Worm (Caenorhabditis elegans) whole organism, early embryonic: ENCODE measurements around the gene Y53F4B.17.

Experiments used
- F13C5.2 ChIP-seq: sonication (generic microtip); optimal IDR thresholded peaks from 2 replicates; lab custom pipeline; 2017; ENCODE audit warnings: mild to moderate bottlenecking, missing genetic modification characterization, inconsistent platforms, missing compliant biosample characterization
- aly-1 ChIP-seq: sonication (generic microtip); optimal IDR thresholded peaks from 2 replicates; lab custom pipeline; 2016; ENCODE audit warnings: missing genetic modification characterization, missing compliant biosample characterization
- ama-1 ChIP-seq: fragments of 150-350 bp; optimal IDR thresholded peaks from 2 replicates; lab custom pipeline; 2014
- ceh-13 ChIP-seq: fragments of 200-800 bp; sonication (Bioruptor generic); optimal IDR thresholded peaks from 2 replicates; lab custom pipeline; 2018; ENCODE audit warnings: mild to moderate bottlenecking, missing genetic modification characterization, missing compliant biosample characterization
- ceh-36 ChIP-seq: sonication (generic microtip); optimal IDR thresholded peaks from 2 replicates; lab custom pipeline; 2016; ENCODE audit warnings: missing genetic modification characterization, inconsistent platforms, missing compliant biosample characterization
- ets-7 ChIP-seq: sonication (generic microtip); optimal IDR thresholded peaks from 2 replicates; lab custom pipeline; 2016; ENCODE audit warnings: missing genotype, missing genetic modification characterization, missing compliant biosample characterization
- flt-1 ChIP-seq: fragments of 200-800 bp; sonication (Bioruptor generic); IDR thresholded peaks from 2 replicates; pipeline ENCODE4 v1.3.6; 2022; ENCODE audit warnings: missing genetic modification characterization, missing compliant biosample characterization
- hmbx-1 ChIP-seq: sonication (generic microtip); optimal IDR thresholded peaks from 2 replicates; lab custom pipeline; 2016; ENCODE audit warnings: mild to moderate bottlenecking, missing genetic modification characterization, missing compliant biosample characterization
- hmg-4 ChIP-seq: fragments of 200-800 bp; sonication (Bioruptor generic); optimal IDR thresholded peaks from 2 replicates; lab custom pipeline; 2018; ENCODE audit warnings: mild to moderate bottlenecking, missing genetic modification characterization, missing compliant biosample characterization
- scrt-1 ChIP-seq: fragments of 200-800 bp; sonication (Bioruptor generic); IDR thresholded peaks from 2 replicates; pipeline ENCODE4 v1.3.6; 2022; ENCODE audit warnings: missing genetic modification characterization, missing compliant biosample characterization
- sea-1 ChIP-seq: fragments of 200-800 bp; sonication (Bioruptor generic); conservative IDR thresholded peaks from 2 replicates; pipeline ENCODE4 v1.3.6; 2022; ENCODE audit warnings: missing genetic modification characterization, missing compliant biosample characterization
- tbx-11 ChIP-seq: fragments of 200-800 bp; sonication (Bioruptor generic); IDR thresholded peaks from 2 replicates; pipeline ENCODE4 v1.3.6; 2022; ENCODE audit warnings: missing genetic modification characterization, missing compliant biosample characterization
- tbx-37 ChIP-seq: fragments of 200-800 bp; sonication (Bioruptor generic); conservative IDR thresholded peaks from 2 replicates; pipeline ENCODE4 v1.3.6; 2022; ENCODE audit warnings: missing genetic modification reagents, missing genetic modification characterization, missing compliant biosample characterization
- tra-4 ChIP-seq: sonication (generic microtip); optimal IDR thresholded peaks from 2 replicates; lab custom pipeline; 2017; ENCODE audit warnings: missing genetic modification characterization, missing compliant biosample characterization

DNA sequence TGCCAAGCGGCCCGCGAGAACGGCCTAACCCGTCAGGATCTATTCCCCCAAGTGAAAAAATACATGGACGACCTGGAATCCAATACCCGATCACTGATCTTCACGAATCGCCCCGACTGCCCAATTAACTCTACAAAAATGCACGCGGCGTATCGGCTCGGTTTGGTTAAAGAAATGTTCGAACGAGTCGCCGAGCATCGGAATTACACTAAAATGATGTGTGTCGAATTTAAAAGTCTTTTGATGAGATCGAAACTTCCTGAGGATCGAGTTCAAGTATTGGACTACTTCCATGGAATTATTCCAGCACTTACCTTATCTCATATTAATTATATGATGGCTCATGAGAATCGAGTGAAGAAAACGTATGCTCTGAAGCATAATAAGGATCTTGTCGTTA, 48.7 kb downstream of the Y53F4B.17 start:
- TF ChIP-seq tbx-37 (GFP tag; lab: Robert Waterston, UW) (no peak), ama-1 (lab: Kevin White, UChicago) (no peak), scrt-1 (no peak), hmg-4 (GFP tag; lab: Kevin White, UChicago) (no peak), sea-1 (GFP tag; lab: Robert Waterston, UW) (no peak), ceh-36 (no peak), aly-1 (tag; lab: Kevin White, UChicago) (no peak), ceh-13 (GFP tag; lab: Kevin White, UChicago) (no peak), tbx-11 (GFP tag; lab: Robert Waterston, UW) (no peak), flt-1 (no peak), hmbx-1 (tag; lab: Kevin White, UChicago) (no peak), ets-7 (tag; lab: Kevin White, UChicago) (no peak), F13C5.2 (tag; lab: Kevin White, UChicago) (no peak), tra-4 (tag; lab: Kevin White, UChicago) (no peak)
